Fruit fly (Drosophila melanogaster) whole organism, embryonic: ENCODE measurements around the gene CG15914.

Experiments
- B-H2 ChIP-seq: fragments of 200-800 bp; sonication (Bioruptor generic); optimal IDR thresholded peaks from 2 replicates; lab custom pipeline; 2018; ENCODE audit warnings: missing biosample characterization, mild to moderate bottlenecking, missing genetic modification characterization
- BtbVII ChIP-seq: fragments of 200-800 bp; sonication (Bioruptor generic); optimal IDR thresholded peaks from 3 replicates; lab custom pipeline; 2017; ENCODE audit warnings: missing biosample characterization, mild to moderate bottlenecking, missing genetic modification characterization
- CG10462 ChIP-seq: fragments of 200-800 bp; sonication (Bioruptor generic); optimal IDR thresholded peaks from 2 replicates; lab custom pipeline; 2016; ENCODE audit warnings: missing biosample characterization, missing genetic modification characterization
- CG12219 ChIP-seq: fragments of 200-800 bp; sonication (Bioruptor generic); optimal IDR thresholded peaks from 3 replicates; lab custom pipeline; 2018; ENCODE audit warnings: missing biosample characterization, mild to moderate bottlenecking, missing genetic modification characterization
- CG12659 ChIP-seq: fragments of 200-800 bp; sonication (Bioruptor generic); optimal IDR thresholded peaks from 3 replicates; lab custom pipeline; 2017; ENCODE audit warnings: mild to moderate bottlenecking, missing biosample characterization, missing genetic modification reagents, missing genetic modification characterization
- CG14050 ChIP-seq: fragments of 200-800 bp; sonication (Bioruptor generic); IDR thresholded peaks from 3 replicates; pipeline ENCODE4 v1.3.6; 2022; ENCODE audit warnings: missing biosample characterization, missing genetic modification characterization
- CG1529 ChIP-seq: fragments of 200-800 bp; sonication (Bioruptor generic); optimal IDR thresholded peaks from 3 replicates; lab custom pipeline; 2018; ENCODE audit warnings: missing biosample characterization, missing genetic modification characterization
- CG15696 ChIP-seq: fragments of 200-800 bp; sonication (Bioruptor generic); optimal IDR thresholded peaks from 2 replicates; lab custom pipeline; 2019; ENCODE audit warnings: missing biosample characterization, mild to moderate bottlenecking, missing genetic modification characterization, moderate library complexity
- CG16813 ChIP-seq: fragments of 200-800 bp; sonication (Bioruptor generic); IDR thresholded peaks from 3 replicates; pipeline ENCODE4 v1.3.6; 2022; ENCODE audit warnings: missing biosample characterization, missing genetic modification characterization; ENCODE audit not compliant: partially characterized antibody
- CG17912 ChIP-seq: fragments of 200-800 bp; sonication (Bioruptor generic); optimal IDR thresholded peaks from 2 replicates; lab custom pipeline; 2018; ENCODE audit warnings: missing biosample characterization, mild to moderate bottlenecking, missing genetic modification characterization
- CG18011 ChIP-seq: fragments of 200-800 bp; sonication (Bioruptor generic); optimal IDR thresholded peaks from 2 replicates; lab custom pipeline; 2017; ENCODE audit warnings: missing biosample characterization, missing genetic modification characterization, mild to moderate bottlenecking, moderate library complexity, missing genotype
- CG2202 ChIP-seq: fragments of 200-800 bp; sonication (Bioruptor generic); optimal IDR thresholded peaks from 2 replicates; lab custom pipeline; 2018; ENCODE audit warnings: missing biosample characterization, mild to moderate bottlenecking, missing genetic modification characterization
- CG30020 ChIP-seq: fragments of 200-800 bp; optimal IDR thresholded peaks from 2 replicates; lab custom pipeline; 2019; ENCODE audit warnings: missing biosample characterization, mild to moderate bottlenecking, missing genetic modification characterization, moderate library complexity
- CG3847 ChIP-seq: fragments of 200-800 bp; sonication (Bioruptor generic); IDR thresholded peaks from 2 replicates; pipeline ENCODE4 v1.3.6; 2022; ENCODE audit warnings: missing biosample characterization, missing genetic modification characterization
- CG43689 ChIP-seq: fragments of 200-800 bp; sonication (Bioruptor generic); IDR thresholded peaks from 2 replicates; pipeline ENCODE4 v1.3.6; 2022; ENCODE audit warnings: missing biosample characterization, missing genetic modification characterization
- CG4820 ChIP-seq: fragments of 200-800 bp; sonication (Bioruptor generic); optimal IDR thresholded peaks from 3 replicates; lab custom pipeline; 2016; ENCODE audit warnings: missing biosample characterization, missing genetic modification characterization
- CG6791 ChIP-seq: fragments of 200-800 bp; sonication (Bioruptor generic); IDR thresholded peaks from 3 replicates; pipeline ENCODE4 v1.3.6; 2022; ENCODE audit warnings: missing biosample characterization, missing genetic modification characterization; ENCODE audit not compliant: partially characterized antibody
- CG7928 ChIP-seq: fragments of 200-800 bp; sonication (Bioruptor generic); optimal IDR thresholded peaks from 2 replicates; lab custom pipeline; 2017; ENCODE audit warnings: missing biosample characterization, mild to moderate bottlenecking, missing genetic modification characterization
- CG8388 ChIP-seq: fragments of 200-800 bp; sonication (Bioruptor generic); optimal IDR thresholded peaks from 2 replicates; lab custom pipeline; 2019; ENCODE audit warnings: missing biosample characterization, mild to moderate bottlenecking, missing genetic modification characterization, moderate library complexity
- CG8924 ChIP-seq: fragments of 200-800 bp; optimal IDR thresholded peaks from 3 replicates; lab custom pipeline; 2019; ENCODE audit warnings: missing biosample characterization, mild to moderate bottlenecking, missing genetic modification characterization, moderate library complexity
- CG8944 ChIP-seq: fragments of 200-800 bp; sonication (Bioruptor generic); optimal IDR thresholded peaks from 3 replicates; lab custom pipeline; 2016; ENCODE audit warnings: missing biosample characterization, missing genetic modification characterization
- CG9932 ChIP-seq: fragments of 200-800 bp; sonication (Bioruptor generic); IDR thresholded peaks from 2 replicates; pipeline ENCODE4 v1.3.6; 2022; ENCODE audit warnings: missing biosample characterization, missing genetic modification characterization
- Dfd ChIP-seq, 2 experiments: fragments of >200 bp; optimal IDR thresholded peaks; 2 replicates each; lab custom pipeline; 2017; ENCODE audit warnings: missing biosample characterization in 2 of 2, missing genetic modification characterization in 2 of 2
- Drgx ChIP-seq: fragments of 200-800 bp; sonication (Bioruptor generic); IDR thresholded peaks from 2 replicates; pipeline ENCODE4 v1.3.6; 2022; ENCODE audit warnings: missing biosample characterization, missing genetic modification characterization
- Gug ChIP-seq: fragments of 200-800 bp; sonication (Bioruptor generic); IDR thresholded peaks from 4 replicates; pipeline ENCODE4 v1.3.6; 2022; ENCODE audit warnings: missing biosample characterization, missing genetic modification characterization
- MTF-1 ChIP-seq: fragments of 200-800 bp; sonication (Bioruptor generic); optimal IDR thresholded peaks from 2 replicates; lab custom pipeline; 2018; ENCODE audit warnings: missing biosample characterization, mild to moderate bottlenecking, missing genetic modification characterization, borderline replicate concordance
- Mes4 ChIP-seq: fragments of 200-800 bp; sonication (Bioruptor generic); optimal IDR thresholded peaks from 2 replicates; lab custom pipeline; 2016; ENCODE audit warnings: missing biosample characterization, missing genetic modification characterization
- Ravus ChIP-seq: fragments of 200-800 bp; sonication (Bioruptor generic); IDR thresholded peaks from 2 replicates; pipeline ENCODE4 v1.3.6; 2022; ENCODE audit warnings: missing biosample characterization, missing genetic modification characterization
- fd3F ChIP-seq: fragments of 200-800 bp; sonication (Bioruptor generic); optimal IDR thresholded peaks from 2 replicates; lab custom pipeline; 2018; ENCODE audit warnings: missing biosample characterization, mild to moderate bottlenecking, missing genetic modification characterization, moderate library complexity
- gt ChIP-seq: fragments of 200-800 bp; sonication (Bioruptor generic); IDR thresholded peaks from 2 replicates; pipeline ENCODE4 v1.3.6; 2022; ENCODE audit warnings: missing biosample characterization, missing genetic modification characterization
- ham ChIP-seq: fragments of 200-800 bp; sonication (Bioruptor generic); IDR thresholded peaks from 2 replicates; pipeline ENCODE4 v1.3.6; 2022; ENCODE audit warnings: missing biosample characterization, missing genetic modification characterization
- ind ChIP-seq: fragments of 200-800 bp; sonication (Bioruptor generic); optimal IDR thresholded peaks from 3 replicates; lab custom pipeline; 2016; ENCODE audit warnings: missing biosample characterization, missing genetic modification characterization
- nom ChIP-seq: fragments of 200-800 bp; sonication (Bioruptor generic); optimal IDR thresholded peaks from 2 replicates; lab custom pipeline; 2017; ENCODE audit warnings: missing biosample characterization, missing genetic modification characterization, mild to moderate bottlenecking, moderate library complexity, missing genetic modification reagents
- onecut ChIP-seq: fragments of 200-800 bp; sonication (Bioruptor generic); IDR thresholded peaks from 2 replicates; pipeline ENCODE4 v1.3.6; 2022; ENCODE audit warnings: missing biosample characterization, missing genetic modification characterization
- p53 ChIP-seq: fragments of 200-800 bp; sonication (Bioruptor generic); optimal IDR thresholded peaks from 2 replicates; lab custom pipeline; 2016; ENCODE audit warnings: missing biosample characterization, missing genetic modification characterization
- pan ChIP-seq, 4 experiments: fragments of >200 bp in 3 of 4; fragments of 200-800 bp in 1 of 4; sonication (Bioruptor generic) in 1 of 4; optimal IDR thresholded peaks in 3 of 4; IDR thresholded peaks in 1 of 4; 2 replicates each; pipeline versions ENCODE4 v1.3.6 to Lab custom; 2017 to 2022; ENCODE audit warnings: missing biosample characterization in 2 of 4, missing genetic modification characterization in 2 of 4, mixed read lengths in 1 of 4
- pfk ChIP-seq: fragments of 200-800 bp; sonication (Bioruptor generic); optimal IDR thresholded peaks from 2 replicates; lab custom pipeline; 2018; ENCODE audit warnings: missing biosample characterization, mild to moderate bottlenecking, missing genetic modification characterization, moderate library complexity
- phol ChIP-seq: fragments of 200-800 bp; sonication (Bioruptor generic); optimal IDR thresholded peaks from 3 replicates; lab custom pipeline; 2018; ENCODE audit warnings: missing biosample characterization, mild to moderate bottlenecking, missing genetic modification characterization, moderate library complexity
- ranshi ChIP-seq: fragments of 200-800 bp; sonication (Bioruptor generic); IDR thresholded peaks from 2 replicates; pipeline ENCODE4 v1.3.6; 2022; ENCODE audit warnings: missing biosample characterization, missing genetic modification characterization
- row ChIP-seq: fragments of 200-800 bp; sonication (Bioruptor generic); IDR thresholded peaks from 3 replicates; pipeline ENCODE4 v1.3.6; 2022; ENCODE audit warnings: missing biosample characterization, missing genetic modification characterization
- seq ChIP-seq: fragments of 200-800 bp; sonication (Bioruptor generic); IDR thresholded peaks from 2 replicates; pipeline ENCODE4 v1.3.6; 2022; ENCODE audit warnings: missing biosample characterization, missing genetic modification characterization
- tna ChIP-seq: fragments of 200-800 bp; sonication (Bioruptor generic); IDR thresholded peaks from 2 replicates; pipeline ENCODE4 v1.3.6; 2022; ENCODE audit warnings: missing biosample characterization, missing genetic modification characterization; ENCODE audit not compliant: partially characterized antibody
- twi ChIP-seq: fragments of 200-800 bp; optimal IDR thresholded peaks from 2 replicates; lab custom pipeline; 2019; ENCODE audit warnings: missing biosample characterization, mild to moderate bottlenecking, missing genetic modification characterization, moderate library complexity
- unpg ChIP-seq: fragments of 200-800 bp; sonication (Bioruptor generic); optimal IDR thresholded peaks from 3 replicates; lab custom pipeline; 2018; ENCODE audit warnings: missing biosample characterization, mild to moderate bottlenecking, missing genetic modification characterization, moderate library complexity
- usp ChIP-seq: fragments of >200 bp; optimal IDR thresholded peaks from 2 replicates; lab custom pipeline; 2017; ENCODE audit warnings: missing biosample characterization, missing genetic modification characterization
- wek ChIP-seq: fragments of 200-800 bp; sonication (Bioruptor generic); optimal IDR thresholded peaks from 3 replicates; lab custom pipeline; 2018; ENCODE audit warnings: missing biosample characterization, mild to moderate bottlenecking, missing genetic modification characterization, moderate library complexity
- zf30C ChIP-seq: fragments of 200-800 bp; sonication (Bioruptor generic); optimal IDR thresholded peaks from 3 replicates; lab custom pipeline; 2018; ENCODE audit warnings: missing biosample characterization, mild to moderate bottlenecking, missing genetic modification characterization

Gene CG15914

DNA sequence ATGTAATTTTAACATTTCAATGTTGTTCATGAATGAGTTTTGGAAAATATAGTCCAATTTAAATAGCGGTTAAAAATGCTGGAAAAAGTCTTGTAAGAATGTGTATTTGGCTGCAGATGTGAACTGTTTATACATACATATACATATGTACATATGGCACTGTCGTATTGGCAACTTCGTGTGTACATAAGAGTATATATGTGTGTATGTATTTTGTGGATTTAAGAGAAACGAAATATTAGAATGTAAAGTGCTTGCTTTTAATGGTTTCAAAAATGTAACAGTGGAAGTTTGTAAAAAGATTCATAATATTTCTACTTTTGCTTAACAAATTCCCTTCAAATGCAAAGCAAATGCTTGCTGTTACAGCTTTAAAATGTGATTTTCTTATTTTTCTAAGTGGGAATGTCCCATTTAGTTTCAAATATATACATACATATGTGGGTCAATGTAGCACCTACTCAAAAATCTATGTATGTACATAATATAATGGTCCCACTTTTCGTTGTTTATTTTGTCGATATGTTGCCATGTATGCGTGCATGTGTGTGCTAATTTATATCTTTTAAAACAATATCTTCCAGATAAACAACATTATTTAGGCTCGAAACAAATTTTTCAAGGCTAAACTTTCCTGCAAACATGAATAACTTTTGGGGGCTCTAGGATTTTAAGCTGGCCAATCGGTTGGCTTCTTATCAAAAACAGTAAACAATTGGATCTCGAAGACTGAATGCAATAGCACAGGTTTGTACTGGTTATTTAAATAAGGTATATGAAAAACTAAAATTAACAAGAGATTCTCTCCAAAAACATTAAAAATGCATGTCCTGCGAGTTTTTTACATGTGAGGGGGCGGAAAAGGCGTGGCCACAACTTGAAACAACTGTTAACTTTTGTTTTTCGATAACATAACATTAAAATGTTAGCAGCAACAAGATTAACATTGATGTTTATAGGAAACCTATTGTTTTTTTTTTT is 17.8 kb downstream of the CG15914 start (continued):
- TF ChIP-seq gt (GFP tag; lab: Robert Waterston, UW) (no peak), CG8944 (no peak), wek (GFP tag; lab: Kevin White, UChicago) (peak; percentile 90), tna (GFP tag; lab: Robert Waterston, UW) (no peak), zf30C (no peak), CG10462 (peak; percentile 18), CG4820 (GFP tag; lab: Kevin White, UChicago) (no peak), p53 (GFP tag; lab: Kevin White, UChicago) (no peak), CG12219 (peak; percentile 68), pan (optimal IDR thresholded peaks at IDR 0.05; lab: Kevin White, UChicago) (no peak), pan (GFP tag; optimal IDR thresholded peaks at IDR 0.05 in 1 of 2, IDR thresholded peaks at IDR 0.05 in 1 of 2) (peak in 1 of 2 experiments; percentile 23), CG8388 (GFP tag; lab: Kevin White, UChicago) (no peak), phol (no peak), CG14050 (GFP tag; lab: Robert Waterston, UW) (no peak), Gug (GFP tag; lab: Robert Waterston, UW) (no peak), ind (GFP tag; lab: Kevin White, UChicago) (no peak), CG15696 (tag; lab: Kevin White, UChicago) (peak; percentile 66), CG9932 (no peak), unpg (GFP tag; lab: Kevin White, UChicago) (no peak), CG3847 (GFP tag; lab: Robert Waterston, UW) (no peak), Dfd (GFP tag; optimal IDR thresholded peaks at IDR 0.05; lab: Kevin White, UChicago) (no peak), Drgx (GFP tag; lab: Robert Waterston, UW) (no peak), Ravus (GFP tag; lab: Robert Waterston, UW) (no peak), ham (GFP tag; lab: Robert Waterston, UW) (no peak), CG7928 (GFP tag; lab: Kevin White, UChicago) (no peak), usp (GFP tag; lab: Kevin White, UChicago) (no peak), row (GFP tag; lab: Robert Waterston, UW) (no peak), CG1529 (peak; percentile 50), B-H2 (peak; percentile 84), twi (no peak), CG16813 (GFP tag; lab: Robert Waterston, UW) (no peak), MTF-1 (GFP tag; lab: Kevin White, UChicago) (no peak), CG17912 (GFP tag; lab: Kevin White, UChicago) (peak; percentile 78), CG2202 (tag; lab: Kevin White, UChicago) (peak; percentile 53), pfk (GFP tag; lab: Kevin White, UChicago) (peak; percentile 82), ranshi (GFP tag; lab: Robert Waterston, UW) (peak; percentile 29; the same call in 1 of the 2 replicates), Mes4 (GFP tag; lab: Kevin White, UChicago) (peak; percentile 33), nom (peak; percentile 75), onecut (GFP tag; lab: Robert Waterston, UW) (peak; percentile 53), fd3F (GFP tag; lab: Kevin White, UChicago) (peak; percentile 65), BtbVII (GFP tag; lab: Kevin White, UChicago) (peak; percentile 85), CG43689 (GFP tag; lab: Robert Waterston, UW) (no peak), CG6791 (GFP tag; lab: Robert Waterston, UW) (no peak), CG12659 (peak; percentile 68), seq (peak; percentile 69; the same call in 1 of the 2 replicates), CG18011 (peak; percentile 18), CG8924 (tag; lab: Kevin White, UChicago) (peak; percentile 6), CG30020 (tag; lab: Kevin White, UChicago) (peak; percentile 68)
